Worm (Caenorhabditis elegans) whole organism, midembryonic: ENCODE results near the gene timm-17B.2.

Experiments used
- T22C8.4 ChIP-seq: fragments of 200-800 bp; sonication (Bioruptor generic); IDR thresholded peaks from 2 replicates; pipeline ENCODE4 v1.3.6; 2022; ENCODE audit warnings: missing genetic modification characterization, missing compliant biosample characterization
- cog-1 ChIP-seq: sonication (generic microtip); optimal IDR thresholded peaks from 2 replicates; lab custom pipeline; 2016; ENCODE audit warnings: missing genetic modification characterization, missing compliant biosample characterization
- klf-2 ChIP-seq: fragments of 200-800 bp; sonication (Bioruptor generic); conservative IDR thresholded peaks from 2 replicates; pipeline ENCODE4 v1.3.6; 2022; ENCODE audit warnings: missing genetic modification reagents, missing genetic modification characterization, missing compliant biosample characterization
- med-1 ChIP-seq: sonication (generic microtip); optimal IDR thresholded peaks from 2 replicates; lab custom pipeline; 2017; ENCODE audit warnings: missing genetic modification characterization, mild to moderate bottlenecking, missing compliant biosample characterization, antibody characterized with exemption, missing genetic modification reagents; ENCODE audit not compliant: insufficient read depth
- tab-1 ChIP-seq: fragments of 200-800 bp; sonication (Bioruptor generic); IDR thresholded peaks from 2 replicates; pipeline ENCODE4 v1.3.6; 2022; ENCODE audit warnings: missing genetic modification characterization, missing compliant biosample characterization
- ztf-23 ChIP-seq: fragments of 200-800 bp; sonication (Bioruptor generic); IDR thresholded peaks from 2 replicates; pipeline ENCODE4 v1.3.6; 2022; ENCODE audit warnings: missing genetic modification reagents, missing genetic modification characterization, missing compliant biosample characterization
- ztf-29 ChIP-seq: fragments of 200-800 bp; sonication (Bioruptor generic); IDR thresholded peaks from 2 replicates; pipeline ENCODE4 v1.3.6; 2022; ENCODE audit warnings: missing genetic modification reagents, missing genetic modification characterization, missing compliant biosample characterization

ce11 chrIV:8366295-8366694, 30.2 kb upstream of the timm-17B.2 start, which contains the start of gene aagr-1:
- TF ChIP-seq T22C8.4 (GFP tag; lab: Robert Waterston, UW) (no peak), med-1 (no peak), ztf-29 (GFP tag; lab: Robert Waterston, UW) (no peak), ztf-23 (GFP tag; lab: Robert Waterston, UW) (no peak), cog-1 (tag; lab: Kevin White, UChicago) (no peak), klf-2 (GFP tag; lab: Robert Waterston, UW) (no peak), tab-1 (GFP tag; lab: Robert Waterston, UW) (no peak)
